Worm (Caenorhabditis elegans) whole organism, L1 larva: ENCODE results near the gene H41C03.2.
A peak's percentile ranks its signal among the peaks of the same experiment; 100 is the strongest.

Experiments
- C04F5.9 ChIP-seq: sonication (generic microtip); optimal IDR thresholded peaks from 2 replicates; lab custom pipeline; 2016; ENCODE audit warnings: missing genetic modification characterization, missing compliant biosample characterization
- ama-1 ChIP-seq: fragments of 150-350 bp; optimal IDR thresholded peaks from 2 replicates; lab custom pipeline; 2014
- blmp-1 ChIP-seq: fragments of 150-350 bp; optimal IDR thresholded peaks from 2 replicates; lab custom pipeline; 2014; ENCODE audit warnings: missing biosample characterization, missing genetic modification characterization
- ceh-82 ChIP-seq, 3 experiments: fragments of 150-350 bp in 1 of 3; sonication (generic microtip) in 2 of 3; optimal IDR thresholded peaks; 2 replicates each; lab custom pipeline; 2014 to 2017; ENCODE audit warnings: missing biosample characterization in 3 of 3, missing genetic modification characterization in 3 of 3
- ceh-88 ChIP-seq: fragments of 200-800 bp; sonication (Bioruptor generic); IDR thresholded peaks from 2 replicates; pipeline ENCODE4 v1.3.6; 2022; ENCODE audit warnings: missing genetic modification characterization, missing compliant biosample characterization
- dsc-1 ChIP-seq: sonication (generic microtip); optimal IDR thresholded peaks from 2 replicates; lab custom pipeline; 2016; ENCODE audit warnings: mild to moderate bottlenecking, missing genetic modification characterization, missing compliant biosample characterization
- efl-1 ChIP-seq, 4 experiments: fragments of 150-350 bp; optimal IDR thresholded peaks in 3 of 4; peaks in 1 of 4; 1 replicate in 1 of 4; 2 replicates in 3 of 4; lab custom pipeline; 2014; ENCODE audit warnings: missing biosample characterization in 2 of 4, missing genetic modification characterization in 2 of 4, missing genetic modification reagents in 2 of 4
- egl-27 ChIP-seq, 2 experiments: fragments of 150-350 bp in 1 of 2; sonication (generic microtip); optimal IDR thresholded peaks; 3 replicates each; lab custom pipeline; 2017 to 2018; ENCODE audit warnings: missing biosample characterization in 2 of 2, missing genetic modification characterization in 2 of 2, missing genetic modification reagents in 2 of 2
- elt-2 ChIP-seq: sonication (generic microtip); optimal IDR thresholded peaks from 2 replicates; lab custom pipeline; 2016; ENCODE audit warnings: missing genetic modification characterization, mild to moderate bottlenecking, inconsistent platforms, missing compliant biosample characterization, missing genetic modification reagents
- elt-3 ChIP-seq, 6 experiments: fragments of 150-350 bp in 1 of 6; sonication (generic microtip); optimal IDR thresholded peaks; 2 replicates each; lab custom pipeline; 2017 to 2018; ENCODE audit warnings: missing biosample characterization in 6 of 6, missing genetic modification characterization in 6 of 6, inconsistent platforms in 1 of 6
- fkh-10 ChIP-seq: sonication (generic microtip); optimal IDR thresholded peaks from 2 replicates; lab custom pipeline; 2017; ENCODE audit warnings: missing biosample characterization, missing genetic modification reagents, missing genetic modification characterization
- fkh-8 ChIP-seq: sonication (generic microtip); optimal IDR thresholded peaks from 2 replicates; lab custom pipeline; 2016; ENCODE audit warnings: mild to moderate bottlenecking, missing genetic modification characterization, missing compliant biosample characterization
- grh-1 ChIP-seq: fragments of 200-800 bp; sonication (Bioruptor generic); IDR thresholded peaks from 2 replicates; pipeline ENCODE4 v1.3.6; 2022; ENCODE audit warnings: missing genetic modification reagents, missing genetic modification characterization, missing compliant biosample characterization
- hpl-2 ChIP-seq: fragments of 150-350 bp; optimal IDR thresholded peaks from 2 replicates; lab custom pipeline; 2014; ENCODE audit warnings: missing biosample characterization, missing genetic modification reagents, missing genetic modification characterization
- jun-1 ChIP-seq: fragments of 150-350 bp; optimal IDR thresholded peaks from 2 replicates; lab custom pipeline; 2014; ENCODE audit warnings: missing biosample characterization, missing genetic modification reagents, missing genetic modification characterization
- lin-14 ChIP-seq: fragments of 200-800 bp; sonication (Bioruptor generic); optimal IDR thresholded peaks from 2 replicates; lab custom pipeline; 2018; ENCODE audit warnings: mild to moderate bottlenecking, missing genetic modification characterization, moderate library complexity, missing compliant biosample characterization
- lin-35 ChIP-seq, 2 experiments: fragments of 150-350 bp; optimal IDR thresholded peaks; 2 replicates each; lab custom pipeline; 2014; ENCODE audit warnings: missing biosample characterization in 2 of 2, missing genetic modification characterization in 2 of 2, missing genetic modification reagents in 2 of 2
- lin-39 ChIP-seq: fragments of 150-350 bp; optimal IDR thresholded peaks from 2 replicates; lab custom pipeline; 2014; ENCODE audit warnings: missing biosample characterization, missing genetic modification reagents, missing genetic modification characterization
- lsy-2 ChIP-seq, 2 experiments: fragments of 150-350 bp; optimal IDR thresholded peaks; 2 replicates each; lab custom pipeline; 2014; ENCODE audit warnings: missing biosample characterization in 2 of 2, missing genetic modification characterization in 2 of 2
- mdl-1 ChIP-seq, 2 experiments: fragments of 150-350 bp; optimal IDR thresholded peaks; 2 replicates each; lab custom pipeline; 2014 to 2017; ENCODE audit warnings: missing biosample characterization in 2 of 2, missing genetic modification characterization in 2 of 2, inconsistent platforms in 1 of 2
- mef-2 ChIP-seq: fragments of 150-350 bp; optimal IDR thresholded peaks from 2 replicates; lab custom pipeline; 2014; ENCODE audit warnings: missing biosample characterization, missing genetic modification characterization
- mep-1 ChIP-seq: fragments of 150-350 bp; optimal IDR thresholded peaks from 2 replicates; lab custom pipeline; 2014; ENCODE audit warnings: missing biosample characterization, missing genetic modification characterization
- nhr-19 ChIP-seq: fragments of 200-800 bp; sonication (Bioruptor generic); conservative IDR thresholded peaks from 2 replicates; pipeline ENCODE4 v1.3.6; 2022; ENCODE audit warnings: missing genetic modification characterization, missing compliant biosample characterization
- nhr-47 ChIP-seq: sonication (generic microtip); optimal IDR thresholded peaks from 2 replicates; lab custom pipeline; 2016; ENCODE audit warnings: mild to moderate bottlenecking, missing genetic modification characterization, moderate library complexity, missing compliant biosample characterization
- nhr-71 ChIP-seq: sonication (generic microtip); optimal IDR thresholded peaks from 2 replicates; lab custom pipeline; 2016; ENCODE audit warnings: mild to moderate bottlenecking, missing genetic modification characterization, moderate library complexity, missing compliant biosample characterization
- nhr-76 ChIP-seq: sonication (generic microtip); optimal IDR thresholded peaks from 2 replicates; lab custom pipeline; 2017; ENCODE audit warnings: missing biosample characterization, missing genetic modification characterization
- nhr-85 ChIP-seq: sonication (generic microtip); peaks from one replicate; lab custom pipeline; 2016; ENCODE audit warnings: missing genetic modification characterization, inconsistent platforms, missing compliant biosample characterization
- nhr-90 ChIP-seq: sonication (generic microtip); optimal IDR thresholded peaks from 2 replicates; lab custom pipeline; 2016; ENCODE audit warnings: mild to moderate bottlenecking, missing genetic modification characterization, missing compliant biosample characterization; ENCODE audit not compliant: poor library complexity
- pag-3 ChIP-seq: sonication (generic microtip); optimal IDR thresholded peaks from 2 replicates; lab custom pipeline; 2017; ENCODE audit warnings: missing genetic modification characterization, mild to moderate bottlenecking, missing compliant biosample characterization, antibody characterized with exemption, borderline replicate concordance; ENCODE audit not compliant: insufficient read depth
- pqm-1 ChIP-seq: sonication (generic microtip); optimal IDR thresholded peaks from 3 replicates; lab custom pipeline; 2017; ENCODE audit warnings: missing biosample characterization, missing genetic modification characterization
- rnt-1 ChIP-seq: sonication (generic microtip); optimal IDR thresholded peaks from 2 replicates; lab custom pipeline; 2016; ENCODE audit warnings: mild to moderate bottlenecking, missing genetic modification characterization, moderate library complexity, missing compliant biosample characterization
- skn-1 ChIP-seq: fragments of 150-350 bp; optimal IDR thresholded peaks from 2 replicates; lab custom pipeline; 2014; ENCODE audit warnings: missing biosample characterization, missing genetic modification characterization
- snu-23 ChIP-seq: sonication (generic microtip); optimal IDR thresholded peaks from 2 replicates; lab custom pipeline; 2016; ENCODE audit warnings: missing genetic modification characterization, missing compliant biosample characterization
- sox-4 ChIP-seq: sonication (generic microtip); optimal IDR thresholded peaks from 2 replicates; lab custom pipeline; 2016; ENCODE audit warnings: missing genetic modification characterization, missing compliant biosample characterization
- sup-37 ChIP-seq: fragments of 200-800 bp; sonication (Bioruptor generic); optimal IDR thresholded peaks from 2 replicates; lab custom pipeline; 2018; ENCODE audit warnings: mild to moderate bottlenecking, missing genetic modification characterization, missing compliant biosample characterization
- unc-130 ChIP-seq: fragments of 150-350 bp; optimal IDR thresholded peaks from 2 replicates; lab custom pipeline; 2017; ENCODE audit warnings: missing biosample characterization, missing genetic modification characterization, inconsistent platforms
- vab-15 ChIP-seq: sonication (generic microtip); optimal IDR thresholded peaks from 2 replicates; lab custom pipeline; 2017; ENCODE audit warnings: missing genotype, mild to moderate bottlenecking, missing genetic modification characterization, missing compliant biosample characterization
- zip-4 ChIP-seq: fragments of 200-800 bp; sonication (Bioruptor generic); optimal IDR thresholded peaks from 2 replicates; lab custom pipeline; 2018; ENCODE audit warnings: mild to moderate bottlenecking, missing genetic modification characterization, moderate library complexity, missing compliant biosample characterization
- ztf-4 ChIP-seq: fragments of 150-350 bp; optimal IDR thresholded peaks from 2 replicates; lab custom pipeline; 2014; ENCODE audit warnings: missing biosample characterization, missing genetic modification characterization

Gene H41C03.2

DNA sequence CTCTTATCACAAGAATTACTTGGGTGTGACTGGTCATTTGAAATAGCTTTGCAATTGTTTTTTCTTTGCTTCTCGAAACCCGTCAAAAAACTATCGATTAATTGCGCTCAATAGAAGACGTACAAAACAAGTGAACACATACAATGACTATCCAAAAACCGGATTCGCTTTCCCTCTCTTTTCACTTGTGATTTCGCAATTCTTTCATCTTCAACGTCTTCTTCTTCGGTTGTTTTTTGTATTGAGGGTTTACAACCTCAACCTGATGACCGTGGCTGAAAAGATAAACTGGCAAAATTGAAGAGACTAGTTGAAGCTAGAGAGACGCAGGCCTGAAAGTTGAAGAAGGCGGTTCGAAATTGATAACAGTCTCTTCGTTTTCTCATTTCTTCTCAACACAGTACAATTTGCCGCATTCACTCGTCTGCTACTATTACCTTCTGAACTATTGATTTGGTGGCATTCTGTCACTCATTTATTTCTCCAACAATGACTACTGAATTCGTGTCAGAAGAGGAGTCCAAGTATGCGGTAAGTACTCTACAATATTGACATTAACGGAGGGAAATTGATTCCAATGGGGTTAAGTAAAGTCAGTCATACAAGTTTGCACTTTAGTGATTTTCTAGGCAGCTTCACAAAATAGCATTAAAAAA lies 34.2 kb upstream of the H41C03.2 start:
- TF ChIP-seq ceh-82 (tag; optimal IDR thresholded peaks at IDR 0.05; lab: Kevin White, UChicago) (no peak), nhr-19 (GFP tag; lab: Robert Waterston, UW) (0 out of 2 replicates have a peak, but pooled peaks have one; percentile 23), sox-4 (no peak), pqm-1 (tag; lab: Kevin White, UChicago) (no peak), mdl-1 (tag; optimal IDR thresholded peaks at IDR 0.05; lab: Kevin White, UChicago) (peak in 1 of 2 experiments; percentile 15), dsc-1 (no peak), elt-2 (tag; lab: Kevin White, UChicago) (peak; percentile 28), jun-1 (tag; lab: Kevin White, UChicago) (peak; percentile 46), lin-35 (GFP tag; optimal IDR thresholded peaks at IDR 0.05; lab: Kevin White, UChicago) (peak in 1 of 2 experiments; percentile 58), nhr-76 (tag; lab: Kevin White, UChicago) (no peak), hpl-2 (GFP tag; lab: Kevin White, UChicago) (peak; percentile 6), lin-14 (peak; percentile 68), pag-3 (peak; percentile 57), skn-1 (tag; lab: Kevin White, UChicago) (no peak), elt-3 (tag; optimal IDR thresholded peaks at IDR 0.05; lab: Kevin White, UChicago) (peak in 5 of 6 experiments; percentile 21 to 96 (median 35)), lsy-2 (tag; optimal IDR thresholded peaks at IDR 0.05; lab: Kevin White, UChicago) (peak in 1 of 2 experiments; percentile 33), fkh-8 (tag; lab: Kevin White, UChicago) (no peak), nhr-90 (peak; percentile 5), nhr-71 (peak; percentile 6), efl-1 (optimal IDR thresholded peaks at IDR 0.05; lab: Kevin White, UChicago) (no peak), efl-1 (GFP tag; optimal IDR thresholded peaks at IDR 0.05 in 1 of 2; lab: Kevin White, UChicago) (peak in 1 of 2 experiments; percentile 90), zip-4 (peak; percentile 28), snu-23 (GFP tag; lab: Kevin White, UChicago) (peak; percentile 32), mef-2 (tag; lab: Kevin White, UChicago) (no peak), blmp-1 (peak; percentile 95), nhr-85 (tag; lab: Kevin White, UChicago) (peak; percentile 88)

DNA sequence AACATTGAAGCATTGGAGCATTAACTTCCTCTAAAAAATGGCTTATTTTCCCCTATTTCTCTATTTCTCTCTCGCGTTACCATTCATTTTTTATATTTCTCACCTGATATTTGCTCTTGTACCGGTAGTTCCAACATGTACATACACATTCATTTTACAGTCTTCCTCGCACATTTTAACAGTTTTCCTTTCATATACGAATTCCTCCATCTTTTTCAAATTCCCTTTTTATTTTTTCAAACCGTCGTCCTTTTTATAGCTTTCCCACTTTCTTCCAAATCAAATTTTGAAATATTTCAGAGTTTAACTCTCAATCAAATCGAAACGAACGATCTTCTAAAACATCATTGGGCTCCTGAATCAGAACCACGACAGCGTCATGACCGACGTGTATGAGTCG lies 32.3 kb upstream of the H41C03.2 start, which contains the start of gene rfip-1:
TSS of gene rfip-1 (plus strand) at position 301 of the 400 bp plus-strand sequence.
- TF ChIP-seq nhr-76 (tag; lab: Kevin White, UChicago) (no peak), dsc-1 (no peak), elt-2 (tag; lab: Kevin White, UChicago) (no peak), nhr-90 (no peak), ceh-88 (GFP tag; lab: Robert Waterston, UW) (no peak), mep-1 (no peak), lin-39 (tag; lab: Kevin White, UChicago) (no peak), ztf-4 (tag; lab: Kevin White, UChicago) (no peak), nhr-71 (no peak), fkh-10 (no peak), unc-130 (tag; lab: Kevin White, UChicago) (no peak), rnt-1 (no peak)

DNA sequence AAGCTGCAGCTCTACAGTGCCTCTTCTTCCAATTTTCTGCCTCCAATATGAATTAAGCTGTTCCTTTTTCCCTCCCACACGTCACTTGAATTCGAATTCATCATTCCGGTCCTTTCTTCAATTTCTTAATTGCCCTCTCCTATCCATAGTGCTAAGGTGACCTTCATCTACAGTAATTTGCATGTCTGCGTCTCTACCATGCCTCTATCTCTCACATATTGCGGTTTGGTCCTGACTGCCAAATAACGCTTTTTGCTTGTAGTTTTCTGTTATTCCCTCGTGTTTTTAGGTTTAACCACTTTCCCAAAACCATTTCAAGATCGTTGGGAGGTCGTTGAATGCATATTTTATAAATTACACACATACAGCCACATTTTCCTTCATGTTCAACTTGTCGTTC lies 28.8 kb upstream of the H41C03.2 start:
- TF ChIP-seq elt-3 (tag; optimal IDR thresholded peaks at IDR 0.05; lab: Kevin White, UChicago) (peak in 1 of 6 experiments; percentile 31), nhr-85 (tag; lab: Kevin White, UChicago) (peak; percentile 86), nhr-19 (GFP tag; lab: Robert Waterston, UW) (0 out of 2 replicates have a peak, but pooled peaks have one; percentile 5), sup-37 (GFP tag; lab: Kevin White, UChicago) (no peak), mep-1 (peak; percentile 51), C04F5.9 (tag; lab: Kevin White, UChicago) (no peak), ztf-4 (tag; lab: Kevin White, UChicago) (no peak), nhr-47 (tag; lab: Kevin White, UChicago) (no peak), lsy-2 (tag; optimal IDR thresholded peaks at IDR 0.05; lab: Kevin White, UChicago) (peak; percentile 4 to 31), hpl-2 (GFP tag; lab: Kevin White, UChicago) (no peak), vab-15 (tag; lab: Kevin White, UChicago) (peak; percentile 19), nhr-71 (peak; percentile 8), ama-1 (lab: Kevin White, UChicago) (no peak), grh-1 (GFP tag; lab: Robert Waterston, UW) (peak; percentile 55; the same call in 1 of the 2 replicates), snu-23 (GFP tag; lab: Kevin White, UChicago) (peak; percentile 32), lin-14 (peak; percentile 63), efl-1 (optimal IDR thresholded peaks at IDR 0.05; lab: Kevin White, UChicago) (peak in 1 of 2 experiments; percentile 2), efl-1 (GFP tag; optimal IDR thresholded peaks at IDR 0.05 in 1 of 2; lab: Kevin White, UChicago) (peak in 1 of 2 experiments; percentile 33), blmp-1 (peak; percentile 63), rnt-1 (peak; percentile 21), lin-35 (GFP tag; optimal IDR thresholded peaks at IDR 0.05; lab: Kevin White, UChicago) (peak in 1 of 2 experiments; percentile 19), egl-27 (tag; optimal IDR thresholded peaks at IDR 0.05; lab: Kevin White, UChicago) (no peak), elt-2 (tag; lab: Kevin White, UChicago) (no peak)
- TF ChIP-seq, all 84 proteins: peak for 14
